Fruit fly (Drosophila melanogaster) whole organism, embryonic: ENCODE results near the gene CG14684.

Source experiments
- Abd-B ChIP-seq: fragments of 200-800 bp; sonication (Bioruptor generic); optimal IDR thresholded peaks from 2 replicates; lab custom pipeline; 2018; ENCODE audit warnings: missing biosample characterization, mild to moderate bottlenecking, missing genetic modification characterization, moderate library complexity
- B-H2 ChIP-seq: fragments of 200-800 bp; sonication (Bioruptor generic); optimal IDR thresholded peaks from 2 replicates; lab custom pipeline; 2018; ENCODE audit warnings: missing biosample characterization, mild to moderate bottlenecking, missing genetic modification characterization
- CG30403 ChIP-seq: fragments of 200-800 bp; sonication (Bioruptor generic); optimal IDR thresholded peaks from 3 replicates; lab custom pipeline; 2016; ENCODE audit warnings: missing biosample characterization, missing genetic modification characterization
- CG3726 ChIP-seq: fragments of 200-800 bp; sonication (Bioruptor generic); IDR thresholded peaks from 3 replicates; pipeline ENCODE4, ENCODE4 v1.3.6; 2022; ENCODE audit warnings: missing biosample characterization, missing genetic modification characterization
- al ChIP-seq: fragments of 200-800 bp; sonication (Bioruptor generic); IDR thresholded peaks from 2 replicates; pipeline ENCODE4 v1.3.6; 2022; ENCODE audit warnings: missing biosample characterization, missing genetic modification characterization
- br ChIP-seq: fragments of >200 bp; optimal IDR thresholded peaks from 2 replicates; lab custom pipeline; 2017
- dimm ChIP-seq: fragments of 200-800 bp; sonication (Bioruptor generic); IDR thresholded peaks from 2 replicates; pipeline ENCODE4 v1.3.6; 2022; ENCODE audit warnings: missing biosample characterization, missing genetic modification characterization
- lov ChIP-seq, 2 experiments: fragments of 200-800 bp in 1 of 2; fragments of >200 bp in 1 of 2; sonication (Bioruptor generic) in 1 of 2; IDR thresholded peaks in 1 of 2; optimal IDR thresholded peaks in 1 of 2; 2 replicates in 1 of 2; 3 replicates in 1 of 2; pipeline versions ENCODE4 v1.3.6 to Lab custom; 2017 to 2022; ENCODE audit warnings: missing biosample characterization in 1 of 2, missing genetic modification characterization in 1 of 2
- tin ChIP-seq: fragments of 200-800 bp; sonication (Bioruptor generic); optimal IDR thresholded peaks from 3 replicates; lab custom pipeline; 2016; ENCODE audit warnings: missing biosample characterization, missing genetic modification characterization
- unpg ChIP-seq: fragments of 200-800 bp; sonication (Bioruptor generic); optimal IDR thresholded peaks from 3 replicates; lab custom pipeline; 2018; ENCODE audit warnings: missing biosample characterization, mild to moderate bottlenecking, missing genetic modification characterization, moderate library complexity
- vvl ChIP-seq: fragments of 200-800 bp; sonication (Bioruptor generic); IDR thresholded peaks from 2 replicates; pipeline ENCODE4 v1.3.6; 2022; ENCODE audit warnings: missing biosample characterization, missing genetic modification characterization

- no peak for TF ChIP-seq CG30403 (GFP tag; lab: Kevin White, UChicago)
- TF ChIP-seq Abd-B (GFP tag; lab: Kevin White, UChicago): no peak
- TF ChIP-seq br (lab: Kevin White, UChicago): no peak
- TF ChIP-seq dimm (GFP tag; lab: Robert Waterston, UW): no peak
- TF ChIP-seq CG3726 (GFP tag; lab: Robert Waterston, UW): no peak
- no peak for TF ChIP-seq al (GFP tag; lab: Robert Waterston, UW)
- no peak for TF ChIP-seq unpg (GFP tag; lab: Kevin White, UChicago)
- TF ChIP-seq lov (optimal IDR thresholded peaks at IDR 0.05; lab: Kevin White, UChicago): no peak
- no peak for TF ChIP-seq lov (GFP tag; IDR thresholded peaks at IDR 0.05; lab: Robert Waterston, UW)
- TF ChIP-seq B-H2 (GFP tag; lab: Kevin White, UChicago): no peak
- TF ChIP-seq tin (GFP tag; lab: Kevin White, UChicago): no peak
- TF ChIP-seq vvl (GFP tag; lab: Robert Waterston, UW): no peak
Observed at dm6 chr3R:10747650-10748049, 40.9 kb downstream of the CG14684 start.
